Fruit fly (Drosophila melanogaster) whole organism, embryonic: ENCODE data around the gene mxc.

Source experiments
- Bteb2 ChIP-seq: fragments of 200-800 bp; sonication (Bioruptor generic); optimal IDR thresholded peaks from 2 replicates; lab custom pipeline; 2016; ENCODE audit warnings: missing biosample characterization, missing genetic modification characterization
- CG12104 ChIP-seq: fragments of 200-800 bp; sonication (Bioruptor generic); optimal IDR thresholded peaks from 3 replicates; lab custom pipeline; 2016; ENCODE audit warnings: missing biosample characterization, missing genetic modification characterization
- CG13894 ChIP-seq: fragments of 200-800 bp; sonication (Bioruptor generic); optimal IDR thresholded peaks from 3 replicates; lab custom pipeline; 2018; ENCODE audit warnings: missing biosample characterization, mild to moderate bottlenecking, missing genetic modification characterization, moderate library complexity
- CG30431 ChIP-seq: fragments of 200-800 bp; sonication (Bioruptor generic); optimal IDR thresholded peaks from 2 replicates; lab custom pipeline; 2017; ENCODE audit warnings: missing biosample characterization, missing genetic modification characterization
- CG6813 ChIP-seq: fragments of 200-800 bp; sonication (Bioruptor generic); optimal IDR thresholded peaks from 2 replicates; lab custom pipeline; 2017; ENCODE audit warnings: missing biosample characterization, missing genetic modification characterization, mild to moderate bottlenecking, moderate library complexity, missing genetic modification reagents
- CG8359 ChIP-seq: fragments of 200-800 bp; sonication (Bioruptor generic); optimal IDR thresholded peaks from 2 replicates; lab custom pipeline; 2017; ENCODE audit warnings: missing biosample characterization, mild to moderate bottlenecking, missing genetic modification characterization, borderline replicate concordance
- Fer1 ChIP-seq: fragments of 200-800 bp; sonication (Bioruptor generic); optimal IDR thresholded peaks from 2 replicates; lab custom pipeline; 2017; ENCODE audit warnings: missing biosample characterization, mild to moderate bottlenecking, missing genetic modification characterization
- Oaz ChIP-seq: fragments of 200-800 bp; sonication (Bioruptor generic); IDR thresholded peaks from 2 replicates; pipeline ENCODE4 v1.3.6; 2022; ENCODE audit warnings: missing biosample characterization, missing genetic modification characterization
- hbn ChIP-seq: fragments of 200-800 bp; sonication (Bioruptor generic); IDR thresholded peaks from 2 replicates; pipeline ENCODE4 v1.3.6; 2022; ENCODE audit warnings: missing biosample characterization, missing genetic modification characterization; ENCODE audit not compliant: partially characterized antibody
- trh ChIP-seq: fragments of 200-800 bp; sonication (Bioruptor generic); optimal IDR thresholded peaks from 2 replicates; lab custom pipeline; 2016; ENCODE audit warnings: missing biosample characterization, missing genetic modification characterization

- TF ChIP-seq CG13894 (no peak), CG30431 (GFP tag; lab: Kevin White, UChicago) (no peak), Oaz (no peak), Bteb2 (no peak), trh (no peak), Fer1 (GFP tag; lab: Kevin White, UChicago) (no peak), CG6813 (GFP tag; lab: Kevin White, UChicago) (no peak), hbn (no peak), CG12104 (GFP tag; lab: Kevin White, UChicago) (no peak), CG8359 (GFP tag; lab: Kevin White, UChicago) (no peak)
Observed at dm6 chrX:9291270-9291669, 48.0 kb upstream of the mxc start.
